Worm (Caenorhabditis elegans): Measurements from ENCODE around the gene fan-1.

fan-1 gene

DNA sequence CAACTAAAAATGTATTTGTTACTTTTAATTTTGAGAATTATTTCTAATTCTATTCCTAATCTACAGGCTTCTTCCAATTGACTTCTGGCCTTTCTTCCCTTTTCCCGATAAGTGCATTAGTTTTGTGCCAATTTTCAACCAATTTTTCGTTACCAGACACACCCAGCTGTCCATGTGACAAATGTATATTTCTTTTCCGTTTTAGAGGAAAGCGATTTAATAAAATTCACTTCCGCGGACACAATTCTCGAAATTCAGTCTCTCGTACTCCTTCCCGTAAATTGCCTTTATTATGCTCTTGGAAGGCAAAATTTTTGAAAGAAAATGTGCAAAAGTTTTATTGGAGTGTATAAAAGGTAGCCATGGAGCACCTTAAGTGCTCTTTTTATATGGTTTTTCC is 5.5 kb upstream of the fan-1 start:
- TF ChIP-seq efl-1 (optimal IDR thresholded peaks at IDR 0.05) (peak in 1 of 2 experiments; percentile 12), efl-1 (GFP tag; optimal IDR thresholded peaks at IDR 0.05 in 1 of 2) (no peak), lin-14 (GFP tag; optimal IDR thresholded peaks at IDR 0.05) (peak; percentile 67), fkh-8 (tag; optimal IDR thresholded peaks at IDR 0.05) (peak; percentile 79), mab-9 (GFP tag; IDR thresholded peaks at IDR 0.05) (0 out of 2 replicates have a peak, but pooled peaks have one; percentile 25), nhr-71 (tag; optimal IDR thresholded peaks at IDR 0.05) (peak; percentile 43), nhr-76 (tag; optimal IDR thresholded peaks at IDR 0.05) (no peak), mep-1 (tag; optimal IDR thresholded peaks at IDR 0.05) (peak; percentile 6), snu-23 (GFP tag; optimal IDR thresholded peaks at IDR 0.05) (no peak), egl-27 (tag; optimal IDR thresholded peaks at IDR 0.05) (no peak), mef-2 (tag; optimal IDR thresholded peaks at IDR 0.05) (no peak), egl-13 (tag; optimal IDR thresholded peaks at IDR 0.05) (no peak), nhr-47 (tag; optimal IDR thresholded peaks at IDR 0.05) (peak; percentile 46)

DNA sequence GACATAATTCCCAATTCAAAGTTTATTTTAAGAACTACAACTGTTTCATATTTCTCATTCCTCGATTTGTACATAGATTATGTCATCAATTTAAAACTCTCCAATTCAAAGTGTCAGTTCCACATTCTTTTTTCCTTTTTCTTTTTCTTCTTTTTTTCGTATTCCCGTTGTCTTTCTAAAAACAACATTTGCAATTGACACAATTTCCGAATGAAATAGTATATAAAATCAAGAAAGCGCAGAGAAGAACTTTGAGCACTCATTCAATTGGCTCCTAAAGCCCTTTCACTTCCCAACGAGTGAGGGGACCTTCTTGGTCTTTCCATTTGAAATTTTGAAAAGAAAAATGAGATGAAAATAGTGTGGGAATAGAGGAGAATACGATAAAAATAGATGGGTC is 1.1 kb upstream of the fan-1 start:
- TF ChIP-seq efl-1 (optimal IDR thresholded peaks at IDR 0.05), result peak in 1 of 2 experiments; percentile 3
- no peak for TF ChIP-seq efl-1 (GFP tag; optimal IDR thresholded peaks at IDR 0.05 in 1 of 2)
- TF ChIP-seq lin-14 (GFP tag; optimal IDR thresholded peaks at IDR 0.05), result peak; percentile 56
- no peak for TF ChIP-seq irx-1 (tag; optimal IDR thresholded peaks at IDR 0.05)
- TF ChIP-seq pqm-1 (tag; optimal IDR thresholded peaks at IDR 0.05), result no peak
- TF ChIP-seq fkh-8 (tag; optimal IDR thresholded peaks at IDR 0.05), result no peak
- TF ChIP-seq fkh-10 (GFP tag; optimal IDR thresholded peaks at IDR 0.05), result peak; percentile 56

DNA sequence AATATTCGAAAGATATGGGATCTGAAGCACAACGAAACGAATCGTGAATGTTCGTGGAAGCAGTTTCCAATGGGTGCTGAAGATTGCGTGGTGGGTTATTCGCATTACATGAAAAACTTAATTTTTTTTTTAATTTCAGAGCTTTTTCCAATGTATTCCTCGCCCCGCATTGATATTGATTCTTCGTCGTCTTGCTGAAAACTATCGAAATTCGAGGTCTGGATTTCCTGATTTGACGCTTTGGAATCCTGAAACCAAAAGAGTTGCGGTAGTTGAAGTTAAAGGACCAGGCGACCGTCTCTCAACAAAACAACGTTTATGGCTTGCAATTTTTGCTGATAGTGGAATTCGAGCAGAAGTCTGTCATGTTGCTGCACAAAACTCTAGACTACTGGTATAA is 3.5 kb downstream of the fan-1 start:
- TF ChIP-seq ceh-90 (tag; optimal IDR thresholded peaks at IDR 0.05) (no peak), efl-1 (optimal IDR thresholded peaks at IDR 0.05) (no peak), efl-1 (GFP tag; optimal IDR thresholded peaks at IDR 0.05 in 1 of 2) (peak in 1 of 2 experiments; percentile 90), ces-1 (GFP tag; optimal IDR thresholded peaks at IDR 0.05) (no peak), nhr-12 (tag; optimal IDR thresholded peaks at IDR 0.05) (no peak), elt-2 (tag; optimal IDR thresholded peaks at IDR 0.05) (peak; percentile 24)

DNA sequence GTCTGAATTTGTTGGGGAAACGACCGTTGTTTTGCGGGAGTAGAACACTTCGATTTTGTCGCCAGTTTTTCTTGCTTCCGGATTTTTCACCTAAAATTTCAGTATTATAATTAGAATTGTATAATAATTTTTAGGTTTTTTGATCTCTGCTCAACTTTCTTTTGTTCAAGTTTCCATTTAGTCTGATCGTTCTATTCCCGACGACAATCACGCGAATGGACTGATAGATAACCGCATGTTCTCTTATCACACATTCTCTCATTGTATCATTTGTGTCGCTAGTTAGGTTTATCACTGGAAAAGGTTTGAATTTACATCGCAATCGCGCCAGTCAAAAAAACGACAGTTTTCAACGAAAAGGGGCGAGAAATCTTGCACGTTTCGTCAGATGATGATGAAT is 6.4 kb downstream of the fan-1 start:
- TF ChIP-seq nhr-90 (tag; optimal IDR thresholded peaks at IDR 0.05; ENCODE audit: poor library complexity), result peak; percentile 45
- TF ChIP-seq efl-1 (optimal IDR thresholded peaks at IDR 0.05), result peak in 1 of 2 experiments; percentile 14
- TF ChIP-seq efl-1 (GFP tag; optimal IDR thresholded peaks at IDR 0.05 in 1 of 2), result peak in 1 of 2 experiments; percentile 63
- peak; percentile 87 for TF ChIP-seq blmp-1 (tag; optimal IDR thresholded peaks at IDR 0.05)
- no peak for TF ChIP-seq mab-9 (GFP tag; IDR thresholded peaks at IDR 0.05)
- TF ChIP-seq ceh-90 (tag; optimal IDR thresholded peaks at IDR 0.05), result no peak
- no peak for TF ChIP-seq nhr-20 (tag; optimal IDR thresholded peaks at IDR 0.05)
- TF ChIP-seq C04F5.9 (tag; optimal IDR thresholded peaks at IDR 0.05), result no peak
- TF ChIP-seq hpl-2 (GFP tag; optimal IDR thresholded peaks at IDR 0.05), result peak; percentile 29
- TF ChIP-seq ztf-11 (tag; optimal IDR thresholded peaks at IDR 0.05), result no peak
- no peak for TF ChIP-seq tbx-2 (tag; optimal IDR thresholded peaks at IDR 0.05)
- no peak for TF ChIP-seq unc-98 (GFP tag; IDR thresholded peaks at IDR 0.05)
- TF ChIP-seq nhr-12 (tag; optimal IDR thresholded peaks at IDR 0.05), result no peak
- no peak for TF ChIP-seq ceh-88 (GFP tag; IDR thresholded peaks at IDR 0.05)
- no peak for TF ChIP-seq jun-1 (tag; optimal IDR thresholded peaks at IDR 0.05)
- TF ChIP-seq egl-13 (tag; optimal IDR thresholded peaks at IDR 0.05), result no peak
- TF ChIP-seq lsy-2 (tag; optimal IDR thresholded peaks at IDR 0.05), result no peak
- no peak for TF ChIP-seq sup-37 (GFP tag; optimal IDR thresholded peaks at IDR 0.05)
- no peak for TF ChIP-seq unc-62 (GFP tag; optimal IDR thresholded peaks at IDR 0.05)
- TF ChIP-seq unc-86 (tag; optimal IDR thresholded peaks at IDR 0.05), result no peak
- TF ChIP-seq nhr-84 (tag; optimal IDR thresholded peaks at IDR 0.05), result no peak
- no peak for TF ChIP-seq ets-5 (GFP tag; IDR thresholded peaks at IDR 0.05)
- peak; percentile 19 for TF ChIP-seq snu-23 (GFP tag; optimal IDR thresholded peaks at IDR 0.05)
- no peak for TF ChIP-seq ceh-82 (tag; optimal IDR thresholded peaks at IDR 0.05)
- peak in 1 of 2 experiments; percentile 46 for TF ChIP-seq mdl-1 (tag; optimal IDR thresholded peaks at IDR 0.05)
- peak in 1 of 2 experiments; percentile 67 for TF ChIP-seq lin-35 (GFP tag; optimal IDR thresholded peaks at IDR 0.05)
- no peak for TF ChIP-seq ceh-8 (GFP tag; optimal IDR thresholded peaks at IDR 0.05)
- TF ChIP-seq nhr-47 (tag; optimal IDR thresholded peaks at IDR 0.05), result no peak
- TF ChIP-seq Y116A8C.19 (tag; optimal IDR thresholded peaks at IDR 0.05; ENCODE audit: borderline replicate concordance), result no peak
- peak; percentile 66 for TF ChIP-seq pqm-1 (tag; optimal IDR thresholded peaks at IDR 0.05)
- peak; percentile 70 for TF ChIP-seq elt-2 (tag; optimal IDR thresholded peaks at IDR 0.05)
- no peak for TF ChIP-seq nhr-77 (tag; optimal IDR thresholded peaks at IDR 0.05)
- no peak for TF ChIP-seq snpc-4 (tag; optimal IDR thresholded peaks at IDR 0.05)
- TF ChIP-seq nhr-19 (GFP tag; conservative IDR thresholded peaks at IDR 0.05), result no peak; the same call in 1 of the 2 replicates
- TF ChIP-seq lin-14 (GFP tag; optimal IDR thresholded peaks at IDR 0.05), result peak; percentile 30
- peak; percentile 28 for TF ChIP-seq unc-130 (tag; optimal IDR thresholded peaks at IDR 0.05)
